Worm (Caenorhabditis elegans) whole organism, L4 larva: ENCODE results near the gene nspc-16.
A peak's percentile ranks its signal among the peaks of the same experiment; 100 is the strongest.

ENCODE experiments used
- F26F4.8 ChIP-seq: fragments of 200-800 bp; sonication (Bioruptor generic); conservative IDR thresholded peaks from 2 replicates; pipeline ENCODE4 v1.3.6; 2022; ENCODE audit warnings: missing genetic modification characterization, missing compliant biosample characterization
- F49E8.2 ChIP-seq: sonication (generic microtip); optimal IDR thresholded peaks from 2 replicates; lab custom pipeline; 2016; ENCODE audit warnings: missing compliant biosample characterization, mild to moderate bottlenecking, missing genetic modification characterization, borderline replicate concordance
- T20F7.1 ChIP-seq: fragments of 200-800 bp; sonication (Bioruptor generic); optimal IDR thresholded peaks from 2 replicates; lab custom pipeline; 2018; ENCODE audit warnings: mild to moderate bottlenecking, missing genetic modification characterization, missing compliant biosample characterization
- T26A8.4 ChIP-seq: fragments of 200-800 bp; sonication (Bioruptor generic); IDR thresholded peaks from 2 replicates; pipeline ENCODE4 v1.3.6; 2022; ENCODE audit warnings: missing genetic modification characterization, missing compliant biosample characterization
- Y5F2A.4 ChIP-seq: fragments of 200-800 bp; sonication (Bioruptor generic); optimal IDR thresholded peaks from 2 replicates; lab custom pipeline; 2018; ENCODE audit warnings: mild to moderate bottlenecking, missing genetic modification characterization, missing compliant biosample characterization
- ZK337.2 ChIP-seq: fragments of 200-800 bp; sonication (Bioruptor generic); IDR thresholded peaks from 2 replicates; pipeline ENCODE4 v1.3.6; 2022; ENCODE audit warnings: missing genetic modification reagents, missing genetic modification characterization, missing compliant biosample characterization
- aha-1 ChIP-seq: fragments of 150-350 bp; peaks from one replicate; lab custom pipeline; 2014; ENCODE audit warnings: missing biosample characterization, missing genetic modification characterization
- aly-2 ChIP-seq: sonication (generic microtip); optimal IDR thresholded peaks from 2 replicates; lab custom pipeline; 2018; ENCODE audit warnings: missing biosample characterization, missing genetic modification characterization
- arid-1 ChIP-seq: fragments of 200-800 bp; sonication (Bioruptor generic); conservative IDR thresholded peaks from 2 replicates; pipeline ENCODE4 v1.3.6; 2022; ENCODE audit warnings: missing genetic modification reagents, missing genetic modification characterization, missing compliant biosample characterization
- attf-4 ChIP-seq: sonication (generic microtip); optimal IDR thresholded peaks from 3 replicates; lab custom pipeline; 2017; ENCODE audit warnings: missing biosample characterization, missing genetic modification characterization
- ceh-20 ChIP-seq: fragments of 200-800 bp; sonication (Bioruptor generic); IDR thresholded peaks from 2 replicates; pipeline ENCODE4 v1.3.6; 2022; ENCODE audit warnings: missing genetic modification reagents, missing genetic modification characterization, missing compliant biosample characterization
- ceh-28 ChIP-seq: fragments of 150-350 bp; optimal IDR thresholded peaks from 2 replicates; lab custom pipeline; 2014; ENCODE audit warnings: missing biosample characterization, missing genetic modification reagents, missing genetic modification characterization
- ceh-44 ChIP-seq: fragments of 200-800 bp; sonication (Bioruptor generic); IDR thresholded peaks from 2 replicates; pipeline ENCODE4 v1.3.6; 2022; ENCODE audit warnings: missing genetic modification reagents, missing genetic modification characterization, missing compliant biosample characterization
- ceh-82 ChIP-seq: sonication (generic microtip); optimal IDR thresholded peaks from 2 replicates; lab custom pipeline; 2017; ENCODE audit warnings: missing biosample characterization, missing genetic modification characterization
- cey-2 ChIP-seq: sonication (generic microtip); optimal IDR thresholded peaks from 3 replicates; lab custom pipeline; 2017; ENCODE audit warnings: missing genetic modification characterization, mild to moderate bottlenecking, missing compliant biosample characterization, antibody characterized with exemption, borderline replicate concordance; ENCODE audit not compliant: insufficient read depth
- daf-12 ChIP-seq: fragments of 150-350 bp; optimal IDR thresholded peaks from 2 replicates; lab custom pipeline; 2014; ENCODE audit warnings: missing biosample characterization, missing genetic modification reagents, missing genetic modification characterization
- daf-16 ChIP-seq, 3 experiments: sonication (generic microtip); optimal IDR thresholded peaks; 2 replicates each; lab custom pipeline; 2016 to 2017; ENCODE audit warnings: missing genetic modification characterization in 3 of 3, missing genetic modification reagents in 3 of 3, mild to moderate bottlenecking in 2 of 3, missing compliant biosample characterization in 2 of 3, missing biosample characterization in 1 of 3, moderate library complexity in 1 of 3
- daf-8 ChIP-seq: fragments of 200-800 bp; sonication (Bioruptor generic); IDR thresholded peaks from 2 replicates; pipeline ENCODE4 v1.3.6; 2022; ENCODE audit warnings: missing genetic modification characterization, missing compliant biosample characterization
- dpl-1 ChIP-seq: fragments of 150-350 bp; optimal IDR thresholded peaks from 2 replicates; lab custom pipeline; 2014; ENCODE audit warnings: missing biosample characterization, missing genetic modification reagents, missing genetic modification characterization
- egl-27 ChIP-seq: sonication (generic microtip); optimal IDR thresholded peaks from 3 replicates; lab custom pipeline; 2017; ENCODE audit warnings: missing biosample characterization, missing genetic modification reagents, missing genetic modification characterization
- egl-43 ChIP-seq: fragments of 200-800 bp; sonication (Bioruptor generic); IDR thresholded peaks from 2 replicates; pipeline ENCODE4 v1.3.6; 2022; ENCODE audit warnings: missing genetic modification reagents, missing genetic modification characterization, missing compliant biosample characterization
- hlh-11 ChIP-seq: fragments of 200-800 bp; sonication (Bioruptor generic); optimal IDR thresholded peaks from 2 replicates; lab custom pipeline; 2018; ENCODE audit warnings: mild to moderate bottlenecking, missing genetic modification characterization, missing compliant biosample characterization
- hmg-1.1 ChIP-seq: fragments of 200-800 bp; sonication (Bioruptor generic); IDR thresholded peaks from 2 replicates; pipeline ENCODE4 v1.3.6; 2022; ENCODE audit warnings: missing genetic modification reagents, missing genetic modification characterization, missing compliant biosample characterization
- jun-1 ChIP-seq: fragments of 150-350 bp; optimal IDR thresholded peaks from 2 replicates; lab custom pipeline; 2014; ENCODE audit warnings: missing biosample characterization, missing genetic modification reagents, missing genetic modification characterization
- lim-7 ChIP-seq: fragments of 200-800 bp; sonication (Bioruptor generic); IDR thresholded peaks from 2 replicates; pipeline ENCODE4 v1.3.6; 2022; ENCODE audit warnings: missing genetic modification characterization, missing compliant biosample characterization
- lin-1 ChIP-seq: fragments of 200-800 bp; sonication (Bioruptor generic); IDR thresholded peaks from 2 replicates; pipeline ENCODE4 v1.3.6; 2022; ENCODE audit warnings: missing genetic modification reagents, missing genetic modification characterization, missing compliant biosample characterization
- lin-15B ChIP-seq: fragments of 150-350 bp; sonication (generic microtip); optimal IDR thresholded peaks from 3 replicates; lab custom pipeline; 2014; ENCODE audit warnings: missing biosample characterization, missing genetic modification characterization
- lin-38 ChIP-seq: fragments of 200-800 bp; sonication (Bioruptor generic); IDR thresholded peaks from 2 replicates; pipeline ENCODE4 v1.3.6; 2022; ENCODE audit warnings: missing genetic modification reagents, missing genetic modification characterization, missing compliant biosample characterization
- lsy-2 ChIP-seq, 2 experiments: fragments of 150-350 bp in 1 of 2; sonication (generic microtip) in 1 of 2; optimal IDR thresholded peaks; 2 replicates each; lab custom pipeline; 2014 to 2017; ENCODE audit warnings: missing biosample characterization in 2 of 2, missing genetic modification characterization in 2 of 2
- madf-9 ChIP-seq: fragments of 200-800 bp; sonication (Bioruptor generic); conservative IDR thresholded peaks from 2 replicates; pipeline ENCODE4 v1.3.6; 2022; ENCODE audit warnings: missing genetic modification reagents, missing genetic modification characterization, missing compliant biosample characterization
- mdl-1 ChIP-seq, 2 experiments: fragments of 150-350 bp in 1 of 2; sonication (generic microtip) in 1 of 2; optimal IDR thresholded peaks; 2 replicates each; lab custom pipeline; 2014 to 2017; ENCODE audit warnings: missing biosample characterization in 2 of 2, missing genetic modification characterization in 2 of 2
- mep-1 ChIP-seq: fragments of 150-350 bp; sonication (generic microtip); optimal IDR thresholded peaks from 3 replicates; lab custom pipeline; 2014; ENCODE audit warnings: missing biosample characterization, missing genetic modification characterization
- mes-2 ChIP-seq: sonication (generic microtip); optimal IDR thresholded peaks from 2 replicates; lab custom pipeline; 2016; ENCODE audit warnings: missing genotype, mild to moderate bottlenecking, missing genetic modification characterization, missing compliant biosample characterization; ENCODE audit not compliant: poor library complexity, severe bottlenecking
- nhr-102 ChIP-seq: sonication (generic microtip); optimal IDR thresholded peaks from 2 replicates; lab custom pipeline; 2016; ENCODE audit warnings: mild to moderate bottlenecking, missing genetic modification characterization, moderate library complexity, missing compliant biosample characterization
- nhr-111 ChIP-seq: fragments of 200-800 bp; sonication (Bioruptor generic); optimal IDR thresholded peaks from 2 replicates; lab custom pipeline; 2018; ENCODE audit warnings: mild to moderate bottlenecking, missing genetic modification characterization, missing compliant biosample characterization
- nhr-237 ChIP-seq: sonication (generic microtip); optimal IDR thresholded peaks from 2 replicates; lab custom pipeline; 2017; ENCODE audit warnings: missing biosample characterization, missing genetic modification characterization
- nhr-28 ChIP-seq: fragments of 150-350 bp; optimal IDR thresholded peaks from 2 replicates; lab custom pipeline; 2014; ENCODE audit warnings: missing biosample characterization, missing genetic modification characterization
- nhr-42 ChIP-seq: fragments of 200-800 bp; sonication (Bioruptor generic); IDR thresholded peaks from 2 replicates; pipeline ENCODE4 v1.3.6; 2022; ENCODE audit warnings: missing genetic modification characterization, missing compliant biosample characterization
- nhr-48 ChIP-seq: sonication (generic microtip); optimal IDR thresholded peaks from 2 replicates; lab custom pipeline; 2016; ENCODE audit warnings: mild to moderate bottlenecking, missing genetic modification characterization, missing compliant biosample characterization
- nhr-76 ChIP-seq: fragments of 150-350 bp; optimal IDR thresholded peaks from 2 replicates; lab custom pipeline; 2014; ENCODE audit warnings: missing biosample characterization, missing genetic modification characterization
- php-3 ChIP-seq: fragments of 200-800 bp; sonication (Bioruptor generic); IDR thresholded peaks from 2 replicates; pipeline ENCODE4 v1.3.6; 2022; ENCODE audit warnings: missing genetic modification reagents, missing genetic modification characterization, missing compliant biosample characterization
- pqm-1 ChIP-seq: sonication (generic microtip); optimal IDR thresholded peaks from 2 replicates; lab custom pipeline; 2017; ENCODE audit warnings: missing biosample characterization, missing genetic modification characterization
- saeg-2 ChIP-seq: fragments of 200-800 bp; sonication (Bioruptor generic); IDR thresholded peaks from 2 replicates; pipeline ENCODE4 v1.3.6; 2022; ENCODE audit warnings: missing genetic modification reagents, missing genetic modification characterization, missing compliant biosample characterization
- snpc-4 ChIP-seq: fragments of 150-350 bp; optimal IDR thresholded peaks from 2 replicates; lab custom pipeline; 2014; ENCODE audit warnings: missing biosample characterization, missing genetic modification characterization
- unc-62 ChIP-seq, 3 experiments: fragments of 150-350 bp in 1 of 3; sonication (generic microtip); optimal IDR thresholded peaks in 2 of 3; peaks in 1 of 3; 1 replicate in 1 of 3; 2 replicates in 2 of 3; lab custom pipeline; 2014 to 2017; ENCODE audit warnings: missing biosample characterization in 3 of 3, missing genetic modification characterization in 3 of 3, missing genetic modification reagents in 3 of 3, missing genotype in 1 of 3
- zfp-2 ChIP-seq: sonication (generic microtip); optimal IDR thresholded peaks from 2 replicates; lab custom pipeline; 2016; ENCODE audit warnings: mild to moderate bottlenecking, missing genetic modification characterization, missing compliant biosample characterization
- zfp-3 ChIP-seq: fragments of 200-800 bp; sonication (Bioruptor generic); conservative IDR thresholded peaks from 2 replicates; pipeline ENCODE4 v1.3.6; 2022; ENCODE audit warnings: missing genetic modification reagents, missing genetic modification characterization, missing compliant biosample characterization
- zip-11 ChIP-seq: fragments of 200-800 bp; sonication (Bioruptor generic); IDR thresholded peaks from 2 replicates; pipeline ENCODE4 v1.3.6; 2022; ENCODE audit warnings: missing genetic modification characterization, missing compliant biosample characterization
- ztf-7 ChIP-seq: fragments of 150-350 bp; optimal IDR thresholded peaks from 2 replicates; lab custom pipeline; 2014; ENCODE audit warnings: missing biosample characterization, missing genetic modification characterization

nspc-16 gene

DNA sequence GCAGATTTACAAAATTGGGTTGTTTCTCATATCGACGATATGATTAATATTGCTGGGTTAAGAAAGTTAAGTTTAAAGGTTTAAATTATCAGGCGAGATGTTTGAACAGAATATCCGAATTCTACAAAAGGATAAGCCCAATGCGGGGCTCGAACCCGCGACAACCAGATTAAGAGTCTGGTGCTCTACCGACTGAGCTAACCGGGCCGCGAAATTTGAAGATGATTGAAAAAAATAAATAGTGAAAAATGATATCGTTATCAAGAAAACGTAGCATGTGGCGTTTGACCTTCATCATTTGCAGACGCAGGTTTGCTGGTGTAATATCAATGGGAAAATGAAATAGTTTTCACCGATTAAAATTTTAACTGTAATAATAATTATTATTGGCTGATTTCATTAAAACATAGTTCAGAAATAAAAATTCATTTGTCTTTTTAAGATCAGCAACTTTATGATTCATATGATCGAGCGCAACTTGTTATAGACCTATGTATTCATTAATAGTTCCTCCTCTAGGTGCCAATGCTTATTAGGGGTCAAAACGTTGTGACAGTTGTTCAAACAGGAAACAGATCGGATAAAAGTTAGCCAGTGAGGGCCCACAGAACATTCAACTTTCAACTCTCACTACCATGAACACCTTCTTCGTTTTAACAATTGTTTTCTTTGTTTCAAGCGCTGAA lies 44.5 kb upstream of the nspc-16 start, which contains the start of gene M163.11 (continued):
- TF ChIP-seq daf-12 (tag; lab: Kevin White, UChicago) (no peak), jun-1 (no peak), daf-16 (GFP tag; optimal IDR thresholded peaks at IDR 0.05; lab: Kevin White, UChicago) (peak in 1 of 2 experiments; percentile 72), daf-16 (tag; optimal IDR thresholded peaks at IDR 0.05; lab: Kevin White, UChicago) (peak; percentile 54), zfp-2 (tag; lab: Kevin White, UChicago) (no peak), hlh-11 (tag; lab: Kevin White, UChicago) (peak; percentile 25), nhr-76 (no peak), snpc-4 (no peak), ceh-20 (GFP tag; lab: Robert Waterston, UW) (peak; percentile 54; the same call in 1 of the 2 replicates), madf-9 (GFP tag; lab: Robert Waterston, UW) (peak; percentile 77), Y5F2A.4 (GFP tag; lab: Kevin White, UChicago) (peak; percentile 16), mdl-1 (tag; optimal IDR thresholded peaks at IDR 0.05; lab: Kevin White, UChicago) (no peak), T26A8.4 (GFP tag; lab: Robert Waterston, UW) (peak; percentile 22; the same call in 1 of the 2 replicates), mep-1 (peak; percentile 38), ztf-7 (tag; lab: Kevin White, UChicago) (peak; percentile 2), hmg-1.1 (peak; percentile 24), aly-2 (tag; lab: Kevin White, UChicago) (no peak), lin-15B (tag; lab: Kevin White, UChicago) (no peak), attf-4 (tag; lab: Kevin White, UChicago) (no peak), ZK337.2 (peak; percentile 75; the same call in 1 of the 2 replicates), nhr-42 (GFP tag; lab: Robert Waterston, UW) (peak; percentile 74), lsy-2 (tag; optimal IDR thresholded peaks at IDR 0.05; lab: Kevin White, UChicago) (no peak), cey-2 (no peak), zip-11 (no peak), php-3 (no peak), nhr-48 (tag; lab: Kevin White, UChicago) (peak; percentile 1), dpl-1 (no peak), egl-43 (GFP tag; lab: Robert Waterston, UW) (peak; percentile 92), lim-7 (peak; percentile 81), zfp-3 (GFP tag; lab: Robert Waterston, UW) (peak; percentile 77; the same call in 1 of the 2 replicates), mes-2 (tag; lab: Kevin White, UChicago) (peak; percentile 68), ceh-82 (tag; lab: Kevin White, UChicago) (no peak), egl-27 (tag; lab: Kevin White, UChicago) (no peak), ceh-28 (tag; lab: Kevin White, UChicago) (no peak), nhr-28 (tag; lab: Kevin White, UChicago) (peak; percentile 24), ceh-44 (GFP tag; lab: Robert Waterston, UW) (peak; percentile 26; the same call in 1 of the 2 replicates), T20F7.1 (peak; percentile 43), daf-8 (GFP tag; lab: Robert Waterston, UW) (no peak), F49E8.2 (tag; lab: Kevin White, UChicago) (peak; percentile 38), arid-1 (GFP tag; lab: Robert Waterston, UW) (peak; percentile 72; the same call in 1 of the 2 replicates), lin-38 (GFP tag; lab: Robert Waterston, UW) (no peak; the same call in 1 of the 2 replicates), aha-1 (tag; lab: Kevin White, UChicago) (peak; percentile 12), F26F4.8 (GFP tag; lab: Robert Waterston, UW) (peak; percentile 82; the same call in 1 of the 2 replicates), pqm-1 (tag; lab: Kevin White, UChicago) (no peak), nhr-102 (tag; lab: Kevin White, UChicago) (no peak), nhr-237 (tag; lab: Kevin White, UChicago) (no peak), nhr-111 (GFP tag; lab: Kevin White, UChicago) (no peak), unc-62 (GFP tag; optimal IDR thresholded peaks at IDR 0.05 in 1 of 2; lab: Kevin White, UChicago) (peak in 1 of 2 experiments; percentile 39), unc-62 (tag; optimal IDR thresholded peaks at IDR 0.05; lab: Kevin White, UChicago) (no peak), saeg-2 (GFP tag; lab: Robert Waterston, UW) (0 out of 2 replicates have a peak, but pooled peaks have one; percentile 62), lin-1 (GFP tag; lab: Robert Waterston, UW) (peak; percentile 72; the same call in 1 of the 2 replicates)
